Fruit fly (Drosophila melanogaster): Measurements from ENCODE around the gene CG34279.

The CG34279 gene

DNA sequence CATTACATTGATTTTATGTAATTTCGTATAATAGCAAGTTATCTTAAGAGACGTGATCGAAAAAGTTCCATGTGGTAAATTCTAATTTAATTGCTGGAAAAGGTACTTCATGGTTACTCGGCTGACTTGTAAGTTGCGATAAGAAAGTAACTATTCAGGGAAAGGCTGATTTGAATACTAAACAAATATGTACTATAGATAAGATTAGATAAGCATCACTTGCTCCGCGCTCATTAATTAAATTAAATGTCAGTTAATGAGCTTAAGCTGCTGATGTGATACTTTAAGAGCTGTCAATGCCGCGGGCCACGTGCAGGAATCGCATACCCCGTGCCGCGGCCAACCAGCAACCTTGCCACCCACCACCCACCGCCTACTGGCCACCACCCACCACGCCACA lies 3.0 kb downstream of the CG34279 start:
- TF ChIP-seq Vsx2 (GFP tag; optimal IDR thresholded peaks at IDR 0.05; ENCODE audit: partially characterized antibody) (no peak), Sp1 (GFP tag; optimal IDR thresholded peaks at IDR 0.05) (no peak), ey (GFP tag; optimal IDR thresholded peaks at IDR 0.05) (no peak), dl (GFP tag; optimal IDR thresholded peaks at IDR 0.05; ENCODE audit: insufficient read depth in 1 of 2, partially characterized antibody in 2 of 2) (no peak), h (GFP tag; optimal IDR thresholded peaks at IDR 0.05) (no peak), woc (GFP tag; optimal IDR thresholded peaks at IDR 0.05) (no peak), dmrt93B (GFP tag; optimal IDR thresholded peaks at IDR 0.05) (no peak)

DNA sequence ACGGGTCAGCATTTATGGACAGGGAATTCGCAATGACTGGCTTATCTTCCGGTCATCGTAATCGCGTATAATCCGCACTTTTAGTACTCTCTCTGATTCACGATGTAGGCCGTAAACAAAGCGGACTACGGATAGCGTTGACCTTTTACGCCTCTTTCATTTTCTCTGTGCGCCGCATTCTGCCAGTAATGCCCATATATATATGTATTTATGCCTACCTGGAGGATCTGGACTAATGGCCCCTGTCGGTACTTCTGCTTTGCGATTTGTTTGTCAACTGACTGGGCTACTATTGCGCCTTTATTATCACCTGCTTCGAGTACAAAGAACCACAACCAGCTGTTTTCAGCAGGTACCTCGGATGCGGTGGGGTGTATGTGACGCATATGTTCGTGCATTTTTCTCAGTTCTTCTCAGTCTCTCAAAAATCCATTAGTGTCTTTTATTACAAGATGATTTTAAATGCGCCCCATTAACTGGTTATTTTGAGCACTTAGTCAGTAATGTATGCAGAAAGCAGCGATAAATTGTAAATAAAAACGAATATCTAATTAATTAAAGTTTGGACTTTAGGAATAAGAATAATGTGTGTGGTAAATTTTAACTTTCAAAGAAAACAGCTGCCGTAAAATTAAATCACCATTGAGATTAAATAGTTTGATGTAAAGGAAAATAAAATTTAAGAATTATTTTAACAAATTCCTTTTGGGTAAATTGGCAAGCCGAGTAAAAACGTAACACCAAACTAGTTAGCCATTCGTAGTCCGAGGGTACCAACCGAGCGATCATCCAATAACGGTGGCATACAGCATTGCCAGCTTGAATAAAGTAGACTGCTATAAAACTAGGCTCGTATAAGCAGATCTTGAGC lies 8.5 kb downstream of the CG34279 start, which contains the start of gene CREG:
Gene CREG (minus strand): TSS at position 323 of the 871 bp plus-strand sequence.
- TF ChIP-seq dmrt93B (GFP tag; optimal IDR thresholded peaks at IDR 0.05) = peak; percentile 37
- no peak for TF ChIP-seq Rel (GFP tag; optimal IDR thresholded peaks at IDR 0.05)
- TF ChIP-seq Rel (tag; optimal IDR thresholded peaks at IDR 0.05) = peak; percentile 34
- peak; percentile 4 for TF ChIP-seq OdsH (GFP tag; optimal IDR thresholded peaks at IDR 0.05)
- TF ChIP-seq CrebA (GFP tag; optimal IDR thresholded peaks at IDR 0.05; ENCODE audit: borderline replicate concordance) = no peak
- no peak for TF ChIP-seq Dif (GFP tag; optimal IDR thresholded peaks at IDR 0.05; ENCODE audit: partially characterized antibody)
- no peak for TF ChIP-seq sv (GFP tag; optimal IDR thresholded peaks at IDR 0.05)
- no peak for TF ChIP-seq Mio (GFP tag; optimal IDR thresholded peaks at IDR 0.05)
- no peak for TF ChIP-seq dsf (GFP tag; optimal IDR thresholded peaks at IDR 0.05; ENCODE audit: borderline replicate concordance)
- peak; percentile 5 for TF ChIP-seq br (GFP tag; optimal IDR thresholded peaks at IDR 0.05)
- TF ChIP-seq Vsx2 (GFP tag; optimal IDR thresholded peaks at IDR 0.05; ENCODE audit: partially characterized antibody) = no peak
- peak in 1 of 2 experiments; percentile 48 for TF ChIP-seq foxo (GFP tag; optimal IDR thresholded peaks at IDR 0.05)
- TF ChIP-seq Abd-B (GFP tag; optimal IDR thresholded peaks at IDR 0.05) = no peak
- TF ChIP-seq Dfd (GFP tag; optimal IDR thresholded peaks at IDR 0.05) = peak; percentile 0
- no peak for TF ChIP-seq jim (GFP tag; optimal IDR thresholded peaks at IDR 0.05)
- TF ChIP-seq sage (GFP tag; optimal IDR thresholded peaks at IDR 0.05) = no peak
- peak; percentile 19 for TF ChIP-seq tai (GFP tag; optimal IDR thresholded peaks at IDR 0.05)
- TF ChIP-seq h (GFP tag; optimal IDR thresholded peaks at IDR 0.05) = no peak
- no peak for TF ChIP-seq Myc (optimal IDR thresholded peaks at IDR 0.05)
- no peak for TF ChIP-seq usp (GFP tag; optimal IDR thresholded peaks at IDR 0.05)
- TF ChIP-seq Hr83 (GFP tag; optimal IDR thresholded peaks at IDR 0.05; ENCODE audit: poor library complexity, severe bottlenecking) = peak; percentile 66
- TF ChIP-seq woc (GFP tag; optimal IDR thresholded peaks at IDR 0.05) = peak; percentile 70
- TF ChIP-seq pan (optimal IDR thresholded peaks at IDR 0.05) = peak; percentile 79
- peak; percentile 43 for TF ChIP-seq psq (GFP tag; optimal IDR thresholded peaks at IDR 0.05)
- TF ChIP-seq dl (GFP tag; optimal IDR thresholded peaks at IDR 0.05; ENCODE audit: insufficient read depth in 1 of 2, partially characterized antibody in 2 of 2) = no peak
- TF ChIP-seq Hr78 (GFP tag; optimal IDR thresholded peaks at IDR 0.05) = no peak
- peak; percentile 42 for TF ChIP-seq Jra (GFP tag; optimal IDR thresholded peaks at IDR 0.05)
- peak; percentile 39 for TF ChIP-seq fru (GFP tag; optimal IDR thresholded peaks at IDR 0.05)
- TF ChIP-seq lola (GFP tag; optimal IDR thresholded peaks at IDR 0.05) = no peak
- TF ChIP-seq N (GFP tag; optimal IDR thresholded peaks at IDR 0.05) = no peak
- TF ChIP-seq Hnf4 (GFP tag; optimal IDR thresholded peaks at IDR 0.05) = no peak
- TF ChIP-seq ey (GFP tag; optimal IDR thresholded peaks at IDR 0.05) = peak; percentile 32
- no peak for TF ChIP-seq CG32264 (GFP tag; optimal IDR thresholded peaks at IDR 0.05)
- TF ChIP-seq CG9705 (GFP tag; optimal IDR thresholded peaks at IDR 0.05) = no peak
- no peak for TF ChIP-seq GATAd (GFP tag; optimal IDR thresholded peaks at IDR 0.05)
- TF ChIP-seq Sp1 (GFP tag; optimal IDR thresholded peaks at IDR 0.05) = peak; percentile 34
- no peak for TF ChIP-seq brk (GFP tag; optimal IDR thresholded peaks at IDR 0.05)
- peak; percentile 32 for TF ChIP-seq rgr (GFP tag; optimal IDR thresholded peaks at IDR 0.05)
- peak; percentile 15 for TF ChIP-seq HLH106 (tag; optimal IDR thresholded peaks at IDR 0.05)

All from whole organism, wandering third instar larva.